Fruit fly (Drosophila melanogaster) whole organism, embryonic: ENCODE data around the gene Cp190.
A peak's percentile ranks its signal among the peaks of the same experiment; 100 is the strongest.

Experiments
- B-H2 ChIP-seq: fragments of 200-800 bp; sonication (Bioruptor generic); optimal IDR thresholded peaks from 2 replicates; lab custom pipeline; 2018; ENCODE audit warnings: missing biosample characterization, mild to moderate bottlenecking, missing genetic modification characterization
- Bdp1 ChIP-seq: fragments of 200-800 bp; sonication (Bioruptor generic); optimal IDR thresholded peaks from 3 replicates; lab custom pipeline; 2016; ENCODE audit warnings: missing biosample characterization, missing genetic modification characterization
- CG10462 ChIP-seq: fragments of 200-800 bp; sonication (Bioruptor generic); optimal IDR thresholded peaks from 2 replicates; lab custom pipeline; 2016; ENCODE audit warnings: missing biosample characterization, missing genetic modification characterization
- CG10543 ChIP-seq: fragments of 200-800 bp; sonication (Bioruptor generic); optimal IDR thresholded peaks from 3 replicates; lab custom pipeline; 2017; ENCODE audit warnings: missing biosample characterization, mild to moderate bottlenecking, missing genetic modification characterization, moderate library complexity
- CG10979 ChIP-seq: fragments of 200-800 bp; sonication (Bioruptor generic); optimal IDR thresholded peaks from 2 replicates; lab custom pipeline; 2018; ENCODE audit warnings: missing biosample characterization, mild to moderate bottlenecking, missing genetic modification characterization, moderate library complexity
- CG11504 ChIP-seq: fragments of 200-800 bp; sonication (Bioruptor generic); optimal IDR thresholded peaks from 3 replicates; lab custom pipeline; 2019; ENCODE audit warnings: missing biosample characterization, mild to moderate bottlenecking, missing genetic modification characterization, moderate library complexity
- CG11723 ChIP-seq: fragments of 200-800 bp; sonication (Bioruptor generic); optimal IDR thresholded peaks from 2 replicates; lab custom pipeline; 2017; ENCODE audit warnings: missing biosample characterization, mild to moderate bottlenecking, missing genetic modification characterization
- CG12236 ChIP-seq: fragments of 200-800 bp; sonication (Bioruptor generic); optimal IDR thresholded peaks from 2 replicates; lab custom pipeline; 2016; ENCODE audit warnings: missing biosample characterization, missing genetic modification characterization
- CG14860 ChIP-seq: fragments of 200-800 bp; sonication (Bioruptor generic); IDR thresholded peaks from 3 replicates; pipeline ENCODE4 v1.3.6; 2022; ENCODE audit warnings: missing biosample characterization, missing genetic modification characterization; ENCODE audit not compliant: partially characterized antibody
- CG15479 ChIP-seq: fragments of 200-800 bp; sonication (Bioruptor generic); optimal IDR thresholded peaks from 3 replicates; lab custom pipeline; 2019; ENCODE audit warnings: missing biosample characterization, mild to moderate bottlenecking, missing genetic modification characterization, moderate library complexity
- CG17568 ChIP-seq: fragments of 200-800 bp; sonication (Bioruptor generic); optimal IDR thresholded peaks from 2 replicates; lab custom pipeline; 2018; ENCODE audit warnings: missing biosample characterization, mild to moderate bottlenecking, missing genetic modification characterization, moderate library complexity
- CG2199 ChIP-seq: fragments of 200-800 bp; sonication (Bioruptor generic); IDR thresholded peaks from 3 replicates; pipeline ENCODE4 v1.3.6; 2022; ENCODE audit warnings: missing biosample characterization, missing genetic modification characterization
- CG2678 ChIP-seq: fragments of 200-800 bp; sonication (Bioruptor generic); optimal IDR thresholded peaks from 3 replicates; lab custom pipeline; 2019; ENCODE audit warnings: missing biosample characterization, mild to moderate bottlenecking, missing genetic modification characterization, moderate library complexity
- CG3995 ChIP-seq: fragments of 200-800 bp; sonication (Bioruptor generic); optimal IDR thresholded peaks from 3 replicates; lab custom pipeline; 2016; ENCODE audit warnings: missing biosample characterization, missing genetic modification characterization
- CG5180 ChIP-seq: fragments of 200-800 bp; sonication (Bioruptor generic); optimal IDR thresholded peaks from 3 replicates; lab custom pipeline; 2017; ENCODE audit warnings: missing biosample characterization, missing genetic modification characterization, mild to moderate bottlenecking, moderate library complexity, missing genetic modification reagents
- CG5245 ChIP-seq: fragments of 200-800 bp; sonication (Bioruptor generic); optimal IDR thresholded peaks from 3 replicates; lab custom pipeline; 2016; ENCODE audit warnings: missing biosample characterization, missing genetic modification characterization
- CG8281 ChIP-seq: fragments of 200-800 bp; sonication (Bioruptor generic); optimal IDR thresholded peaks from 2 replicates; lab custom pipeline; 2018; ENCODE audit warnings: missing biosample characterization, mild to moderate bottlenecking, missing genetic modification characterization, moderate library complexity
- CG9817 ChIP-seq: fragments of 200-800 bp; sonication (Bioruptor generic); optimal IDR thresholded peaks from 2 replicates; lab custom pipeline; 2018; ENCODE audit warnings: missing biosample characterization, mild to moderate bottlenecking, missing genetic modification characterization, moderate library complexity
- CTCF ChIP-seq: fragments of 200-800 bp; sonication (Bioruptor generic); optimal IDR thresholded peaks from 2 replicates; lab custom pipeline; 2017; ENCODE audit warnings: missing biosample characterization, mild to moderate bottlenecking, missing genetic modification characterization, moderate library complexity
- D ChIP-seq, 2 experiments: fragments of 200-800 bp in 1 of 2; fragments of >200 bp in 1 of 2; sonication (Bioruptor generic) in 1 of 2; optimal IDR thresholded peaks; 2 replicates in 1 of 2; 3 replicates in 1 of 2; lab custom pipeline; 2017; ENCODE audit warnings: mild to moderate bottlenecking in 1 of 2, missing biosample characterization in 1 of 2, missing genetic modification characterization in 1 of 2, missing genetic modification reagents in 1 of 2
- Gsc ChIP-seq: fragments of 200-800 bp; sonication (Bioruptor generic); IDR thresholded peaks from 2 replicates; pipeline ENCODE4 v1.3.6; 2022; ENCODE audit warnings: missing biosample characterization, missing genetic modification characterization
- Gug ChIP-seq: fragments of 200-800 bp; sonication (Bioruptor generic); IDR thresholded peaks from 4 replicates; pipeline ENCODE4 v1.3.6; 2022; ENCODE audit warnings: missing biosample characterization, missing genetic modification characterization
- Kr ChIP-seq: fragments of 200-800 bp; sonication (Bioruptor generic); optimal IDR thresholded peaks from 2 replicates; lab custom pipeline; 2017; ENCODE audit warnings: missing biosample characterization, mild to moderate bottlenecking, missing genetic modification characterization
- Lpt ChIP-seq: fragments of >200 bp; optimal IDR thresholded peaks from 2 replicates; lab custom pipeline; 2018; ENCODE audit warnings: missing biosample characterization, missing genetic modification characterization
- Nf-YA ChIP-seq: fragments of 200-800 bp; sonication (Bioruptor generic); IDR thresholded peaks from 2 replicates; pipeline ENCODE4 v1.3.6; 2022; ENCODE audit warnings: missing biosample characterization, missing genetic modification characterization
- Nf-YB ChIP-seq: fragments of 200-800 bp; sonication (Bioruptor generic); optimal IDR thresholded peaks from 3 replicates; lab custom pipeline; 2019; ENCODE audit warnings: missing biosample characterization, mild to moderate bottlenecking, missing genetic modification characterization, moderate library complexity
- Sox100B ChIP-seq: fragments of 200-800 bp; sonication (Bioruptor generic); optimal IDR thresholded peaks from 3 replicates; lab custom pipeline; 2018; ENCODE audit warnings: missing biosample characterization, mild to moderate bottlenecking, missing genetic modification characterization
- Spps ChIP-seq: fragments of 200-800 bp; sonication (Bioruptor generic); optimal IDR thresholded peaks from 2 replicates; lab custom pipeline; 2018; ENCODE audit warnings: missing biosample characterization, mild to moderate bottlenecking, missing genetic modification characterization
- Stat92E ChIP-seq, 3 experiments: fragments of >200 bp in 2 of 3; fragments of 200-800 bp in 1 of 3; sonication (Bioruptor generic) in 1 of 3; optimal IDR thresholded peaks; 2 replicates each; lab custom pipeline; 2017 to 2019; ENCODE audit warnings: missing biosample characterization in 3 of 3, missing genetic modification characterization in 3 of 3, mild to moderate bottlenecking in 1 of 3, moderate library complexity in 1 of 3
- Xbp1 ChIP-seq: fragments of 200-800 bp; sonication (Bioruptor generic); optimal IDR thresholded peaks from 3 replicates; lab custom pipeline; 2016; ENCODE audit warnings: missing biosample characterization, mild to moderate bottlenecking, missing genetic modification characterization
- YL-1 ChIP-seq: fragments of 200-800 bp; sonication (Bioruptor generic); optimal IDR thresholded peaks from 3 replicates; lab custom pipeline; 2017; ENCODE audit warnings: missing biosample characterization, mild to moderate bottlenecking, missing genetic modification characterization
- ab ChIP-seq: fragments of 200-800 bp; sonication (Bioruptor generic); optimal IDR thresholded peaks from 2 replicates; lab custom pipeline; 2016; ENCODE audit warnings: missing biosample characterization, missing genetic modification characterization
- cad ChIP-seq: fragments of >200 bp; optimal IDR thresholded peaks from 2 replicates; lab custom pipeline; 2017; ENCODE audit warnings: missing biosample characterization, missing genetic modification characterization
- crol ChIP-seq: fragments of 200-800 bp; sonication (Bioruptor generic); IDR thresholded peaks from 2 replicates; pipeline ENCODE4 v1.3.6; 2022; ENCODE audit warnings: missing biosample characterization, missing genetic modification characterization
- danr ChIP-seq: fragments of 200-800 bp; sonication (Bioruptor generic); IDR thresholded peaks from 2 replicates; pipeline ENCODE4 v1.3.6; 2022; ENCODE audit warnings: missing biosample characterization, missing genetic modification characterization
- emc ChIP-seq: fragments of 200-800 bp; sonication (Bioruptor generic); optimal IDR thresholded peaks from 2 replicates; lab custom pipeline; 2016; ENCODE audit warnings: missing biosample characterization, missing genetic modification characterization
- ems ChIP-seq: fragments of 200-800 bp; sonication (Bioruptor generic); optimal IDR thresholded peaks from 3 replicates; lab custom pipeline; 2016; ENCODE audit warnings: missing biosample characterization, missing genetic modification characterization
- fd102C ChIP-seq: fragments of 200-800 bp; sonication (Bioruptor generic); optimal IDR thresholded peaks from 2 replicates; lab custom pipeline; 2018; ENCODE audit warnings: missing biosample characterization, mild to moderate bottlenecking, missing genetic modification characterization, moderate library complexity
- fd64A ChIP-seq: fragments of 200-800 bp; sonication (Bioruptor generic); optimal IDR thresholded peaks from 3 replicates; lab custom pipeline; 2018; ENCODE audit warnings: missing biosample characterization, mild to moderate bottlenecking, missing genetic modification characterization
- gsb-n ChIP-seq: fragments of 200-800 bp; sonication (Bioruptor generic); optimal IDR thresholded peaks from 3 replicates; lab custom pipeline; 2018; ENCODE audit warnings: missing biosample characterization, mild to moderate bottlenecking, missing genetic modification characterization
- h ChIP-seq: fragments of >200 bp; optimal IDR thresholded peaks from 2 replicates; lab custom pipeline; 2017
- ind ChIP-seq: fragments of 200-800 bp; sonication (Bioruptor generic); optimal IDR thresholded peaks from 3 replicates; lab custom pipeline; 2016; ENCODE audit warnings: missing biosample characterization, missing genetic modification characterization
- inv ChIP-seq: fragments of 200-800 bp; sonication (Bioruptor generic); IDR thresholded peaks from 2 replicates; pipeline ENCODE4 v1.3.6; 2022; ENCODE audit warnings: missing biosample characterization, missing genetic modification characterization; ENCODE audit not compliant: partially characterized antibody
- nerfin-1 ChIP-seq: fragments of 200-800 bp; sonication (Bioruptor generic); optimal IDR thresholded peaks from 3 replicates; lab custom pipeline; 2019; ENCODE audit warnings: missing biosample characterization, mild to moderate bottlenecking, missing genetic modification characterization, moderate library complexity
- otp ChIP-seq: fragments of 200-800 bp; sonication (Bioruptor generic); IDR thresholded peaks from 3 replicates; pipeline ENCODE4, ENCODE4 v1.3.6; 2022; ENCODE audit warnings: missing biosample characterization, missing genetic modification characterization
- schlank ChIP-seq: fragments of 200-800 bp; sonication (Bioruptor generic); optimal IDR thresholded peaks from 2 replicates; lab custom pipeline; 2018; ENCODE audit warnings: missing biosample characterization, mild to moderate bottlenecking, missing genetic modification characterization
- sd ChIP-seq: fragments of 200-800 bp; sonication (Bioruptor generic); optimal IDR thresholded peaks from 3 replicates; lab custom pipeline; 2018; ENCODE audit warnings: missing biosample characterization, mild to moderate bottlenecking, missing genetic modification characterization, moderate library complexity
- slou ChIP-seq: fragments of 200-800 bp; sonication (Bioruptor generic); optimal IDR thresholded peaks from 3 replicates; lab custom pipeline; 2016; ENCODE audit warnings: missing biosample characterization, missing genetic modification characterization
- stwl ChIP-seq: fragments of 200-800 bp; sonication (Bioruptor generic); optimal IDR thresholded peaks from 3 replicates; lab custom pipeline; 2018; ENCODE audit warnings: missing biosample characterization, mild to moderate bottlenecking, missing genetic modification characterization, moderate library complexity
- usp ChIP-seq: fragments of >200 bp; optimal IDR thresholded peaks from 2 replicates; lab custom pipeline; 2017; ENCODE audit warnings: missing biosample characterization, missing genetic modification characterization

Cp190 gene

dm6 chr3R:15229329-15229876, 45.6 kb downstream of the Cp190 start, which contains the start of the genes Art3 and mRpS10 (continued):
- TF ChIP-seq CG3995 (GFP tag; lab: Kevin White, UChicago), result peak; percentile 91
- peak; percentile 100 for TF ChIP-seq YL-1
- TF ChIP-seq CG10462 (GFP tag; lab: Kevin White, UChicago), result peak; percentile 100
- TF ChIP-seq crol, result peak; percentile 93
- peak; percentile 100 for TF ChIP-seq CG2199
- no peak for TF ChIP-seq CG14860 (GFP tag; lab: Robert Waterston, UW)
- peak; percentile 94 for TF ChIP-seq CG5180 (GFP tag; lab: Kevin White, UChicago)
- peak; percentile 99 for TF ChIP-seq fd64A (GFP tag; lab: Kevin White, UChicago)
- peak; percentile 100 for TF ChIP-seq CG5245 (GFP tag; lab: Kevin White, UChicago)
- TF ChIP-seq CG8281, result peak; percentile 97
- TF ChIP-seq ab, result peak; percentile 98
- TF ChIP-seq Gsc, result peak; percentile 99
- peak; percentile 99 for TF ChIP-seq CG11723 (GFP tag; lab: Kevin White, UChicago)
- peak; percentile 100 for TF ChIP-seq CG12236 (GFP tag; lab: Kevin White, UChicago)
- TF ChIP-seq schlank (tag; lab: Kevin White, UChicago), result peak; percentile 100
- TF ChIP-seq CG11504 (tag; lab: Kevin White, UChicago), result peak; percentile 99
- TF ChIP-seq Nf-YA (GFP tag; lab: Robert Waterston, UW), result peak; percentile 100
- peak; percentile 97 for TF ChIP-seq Kr (GFP tag; lab: Kevin White, UChicago)
- TF ChIP-seq CG17568 (GFP tag; lab: Kevin White, UChicago), result no peak
- TF ChIP-seq Nf-YB (GFP tag; lab: Kevin White, UChicago), result peak; percentile 94
- peak; percentile 100 for TF ChIP-seq ems
- TF ChIP-seq nerfin-1 (tag; lab: Kevin White, UChicago), result peak; percentile 100
- TF ChIP-seq gsb-n (tag; lab: Kevin White, UChicago), result peak; percentile 100
- peak; percentile 100 for TF ChIP-seq CG9817 (tag; lab: Kevin White, UChicago)
- TF ChIP-seq CG10979 (tag; lab: Kevin White, UChicago), result peak; percentile 100
- peak; percentile 100 for TF ChIP-seq CG10543 (GFP tag; lab: Kevin White, UChicago)
- peak; percentile 100 for TF ChIP-seq Spps (tag; lab: Kevin White, UChicago)
- TF ChIP-seq h (lab: Kevin White, UChicago), result no peak
- peak; percentile 100 for TF ChIP-seq slou (GFP tag; lab: Kevin White, UChicago)
- peak; percentile 82 for TF ChIP-seq CTCF (GFP tag; lab: Kevin White, UChicago)
- peak; percentile 100 for TF ChIP-seq danr
- TF ChIP-seq inv, result no peak
- TF ChIP-seq emc (GFP tag; lab: Kevin White, UChicago), result peak; percentile 100
- TF ChIP-seq Gug (GFP tag; lab: Robert Waterston, UW), result peak; percentile 99
- TF ChIP-seq Xbp1 (GFP tag; lab: Kevin White, UChicago), result peak; percentile 100
- peak; percentile 96 for TF ChIP-seq CG15479 (GFP tag; lab: Kevin White, UChicago)
- peak; percentile 100 for TF ChIP-seq CG2678
- TF ChIP-seq Lpt (GFP tag; lab: Kevin White, UChicago), result no peak
- peak; percentile 100 for TF ChIP-seq B-H2 (GFP tag; lab: Kevin White, UChicago)
- TF ChIP-seq Stat92E (GFP tag; optimal IDR thresholded peaks at IDR 0.05; lab: Kevin White, UChicago), result peak in 1 of 3 experiments; percentile 100
- TF ChIP-seq cad, result no peak
- no peak for TF ChIP-seq D (optimal IDR thresholded peaks at IDR 0.05; lab: Kevin White, UChicago)
- TF ChIP-seq D (GFP tag; optimal IDR thresholded peaks at IDR 0.05; lab: Kevin White, UChicago), result peak; percentile 100
- TF ChIP-seq sd, result peak; percentile 99
- TF ChIP-seq Bdp1 (GFP tag; lab: Kevin White, UChicago), result peak; percentile 96
- TF ChIP-seq ind (GFP tag; lab: Kevin White, UChicago), result peak; percentile 100
- peak; percentile 100 for TF ChIP-seq otp (GFP tag; lab: Robert Waterston, UW)
- peak; percentile 100 for TF ChIP-seq Sox100B (GFP tag; lab: Kevin White, UChicago)
- TF ChIP-seq stwl (tag; lab: Kevin White, UChicago), result peak; percentile 98
- TF ChIP-seq usp (GFP tag; lab: Kevin White, UChicago), result no peak
- peak; percentile 99 for TF ChIP-seq fd102C (GFP tag; lab: Kevin White, UChicago)
